Worm (Caenorhabditis elegans) whole organism, L1 larva: ENCODE data around the gene vps-35.

Source experiments
- C34B4.2 ChIP-seq: sonication (generic microtip); optimal IDR thresholded peaks from 2 replicates; lab custom pipeline; 2017; ENCODE audit warnings: mild to moderate bottlenecking, missing genetic modification characterization, missing compliant biosample characterization
- F16B12.6 ChIP-seq: fragments of 150-350 bp; optimal IDR thresholded peaks from 2 replicates; lab custom pipeline; 2014; ENCODE audit warnings: missing biosample characterization, missing genetic modification characterization
- alr-1 ChIP-seq: fragments of 200-800 bp; sonication (Bioruptor generic); optimal IDR thresholded peaks from 2 replicates; lab custom pipeline; 2018; ENCODE audit warnings: borderline replicate concordance, mild to moderate bottlenecking, missing genetic modification characterization, missing compliant biosample characterization
- blmp-1 ChIP-seq: fragments of 150-350 bp; optimal IDR thresholded peaks from 2 replicates; lab custom pipeline; 2014; ENCODE audit warnings: missing biosample characterization, missing genetic modification characterization
- ceh-8 ChIP-seq: fragments of 200-800 bp; sonication (Bioruptor generic); optimal IDR thresholded peaks from 2 replicates; lab custom pipeline; 2018; ENCODE audit warnings: mild to moderate bottlenecking, missing genetic modification characterization, moderate library complexity, missing compliant biosample characterization
- ceh-82 ChIP-seq, 3 experiments: fragments of 150-350 bp in 1 of 3; sonication (generic microtip) in 2 of 3; optimal IDR thresholded peaks; 2 replicates each; lab custom pipeline; 2014 to 2017; ENCODE audit warnings: missing biosample characterization in 3 of 3, missing genetic modification characterization in 3 of 3
- ceh-90 ChIP-seq: sonication (generic microtip); optimal IDR thresholded peaks from 2 replicates; lab custom pipeline; 2016; ENCODE audit warnings: missing genetic modification characterization, missing compliant biosample characterization
- ces-1 ChIP-seq: fragments of 150-350 bp; optimal IDR thresholded peaks from 2 replicates; lab custom pipeline; 2014; ENCODE audit warnings: missing biosample characterization, missing genetic modification reagents, missing genetic modification characterization
- dpl-1 ChIP-seq, 3 experiments: fragments of 150-350 bp in 2 of 3; sonication (generic microtip) in 1 of 3; optimal IDR thresholded peaks; 2 replicates each; lab custom pipeline; 2014 to 2017; ENCODE audit warnings: missing biosample characterization in 3 of 3, missing genetic modification characterization in 3 of 3, missing genetic modification reagents in 3 of 3
- efl-1 ChIP-seq, 4 experiments: fragments of 150-350 bp; optimal IDR thresholded peaks in 3 of 4; peaks in 1 of 4; 1 replicate in 1 of 4; 2 replicates in 3 of 4; lab custom pipeline; 2014; ENCODE audit warnings: missing biosample characterization in 2 of 4, missing genetic modification characterization in 2 of 4, missing genetic modification reagents in 2 of 4
- elt-2 ChIP-seq: sonication (generic microtip); optimal IDR thresholded peaks from 2 replicates; lab custom pipeline; 2016; ENCODE audit warnings: missing genetic modification characterization, mild to moderate bottlenecking, inconsistent platforms, missing compliant biosample characterization, missing genetic modification reagents
- elt-3 ChIP-seq, 6 experiments: fragments of 150-350 bp in 1 of 6; sonication (generic microtip); optimal IDR thresholded peaks; 2 replicates each; lab custom pipeline; 2017 to 2018; ENCODE audit warnings: missing biosample characterization in 6 of 6, missing genetic modification characterization in 6 of 6, inconsistent platforms in 1 of 6
- fkh-4 ChIP-seq: sonication (generic microtip); optimal IDR thresholded peaks from 2 replicates; lab custom pipeline; 2016; ENCODE audit warnings: missing compliant biosample characterization, missing genetic modification characterization, borderline replicate concordance
- fos-1 ChIP-seq: fragments of 150-350 bp; optimal IDR thresholded peaks from 2 replicates; lab custom pipeline; 2014; ENCODE audit warnings: missing biosample characterization, missing genetic modification characterization
- hlh-17 ChIP-seq: fragments of 200-800 bp; sonication (Bioruptor generic); optimal IDR thresholded peaks from 2 replicates; lab custom pipeline; 2018; ENCODE audit warnings: missing genetic modification characterization, mild to moderate bottlenecking, missing compliant biosample characterization, moderate library complexity, borderline replicate concordance
- hlh-4 ChIP-seq: sonication (generic microtip); optimal IDR thresholded peaks from 2 replicates; lab custom pipeline; 2016; ENCODE audit warnings: mild to moderate bottlenecking, missing genetic modification characterization, missing compliant biosample characterization
- hpl-2 ChIP-seq: fragments of 150-350 bp; optimal IDR thresholded peaks from 2 replicates; lab custom pipeline; 2014; ENCODE audit warnings: missing biosample characterization, missing genetic modification reagents, missing genetic modification characterization
- jun-1 ChIP-seq: fragments of 150-350 bp; optimal IDR thresholded peaks from 2 replicates; lab custom pipeline; 2014; ENCODE audit warnings: missing biosample characterization, missing genetic modification reagents, missing genetic modification characterization
- lin-14 ChIP-seq: fragments of 200-800 bp; sonication (Bioruptor generic); optimal IDR thresholded peaks from 2 replicates; lab custom pipeline; 2018; ENCODE audit warnings: mild to moderate bottlenecking, missing genetic modification characterization, moderate library complexity, missing compliant biosample characterization
- lin-35 ChIP-seq, 2 experiments: fragments of 150-350 bp; optimal IDR thresholded peaks; 2 replicates each; lab custom pipeline; 2014; ENCODE audit warnings: missing biosample characterization in 2 of 2, missing genetic modification characterization in 2 of 2, missing genetic modification reagents in 2 of 2
- lin-39 ChIP-seq: fragments of 150-350 bp; optimal IDR thresholded peaks from 2 replicates; lab custom pipeline; 2014; ENCODE audit warnings: missing biosample characterization, missing genetic modification reagents, missing genetic modification characterization
- lsy-2 ChIP-seq, 2 experiments: fragments of 150-350 bp; optimal IDR thresholded peaks; 2 replicates each; lab custom pipeline; 2014; ENCODE audit warnings: missing biosample characterization in 2 of 2, missing genetic modification characterization in 2 of 2
- mab-9 ChIP-seq: fragments of 200-800 bp; sonication (Bioruptor generic); IDR thresholded peaks from 2 replicates; pipeline ENCODE4 v1.3.6; 2022; ENCODE audit warnings: missing genetic modification reagents, missing genetic modification characterization, missing compliant biosample characterization
- mdl-1 ChIP-seq, 2 experiments: fragments of 150-350 bp; optimal IDR thresholded peaks; 2 replicates each; lab custom pipeline; 2014 to 2017; ENCODE audit warnings: missing biosample characterization in 2 of 2, missing genetic modification characterization in 2 of 2, inconsistent platforms in 1 of 2
- nhr-19 ChIP-seq: fragments of 200-800 bp; sonication (Bioruptor generic); conservative IDR thresholded peaks from 2 replicates; pipeline ENCODE4 v1.3.6; 2022; ENCODE audit warnings: missing genetic modification characterization, missing compliant biosample characterization
- nhr-237 ChIP-seq: fragments of 150-350 bp; optimal IDR thresholded peaks from 2 replicates; lab custom pipeline; 2014; ENCODE audit warnings: missing biosample characterization, missing genetic modification characterization
- nhr-71 ChIP-seq: sonication (generic microtip); optimal IDR thresholded peaks from 2 replicates; lab custom pipeline; 2016; ENCODE audit warnings: mild to moderate bottlenecking, missing genetic modification characterization, moderate library complexity, missing compliant biosample characterization
- nhr-77 ChIP-seq: fragments of 150-350 bp; optimal IDR thresholded peaks from 2 replicates; lab custom pipeline; 2014; ENCODE audit warnings: missing biosample characterization, missing genetic modification characterization
- nhr-85 ChIP-seq: sonication (generic microtip); peaks from one replicate; lab custom pipeline; 2016; ENCODE audit warnings: missing genetic modification characterization, inconsistent platforms, missing compliant biosample characterization
- nhr-90 ChIP-seq: sonication (generic microtip); optimal IDR thresholded peaks from 2 replicates; lab custom pipeline; 2016; ENCODE audit warnings: mild to moderate bottlenecking, missing genetic modification characterization, missing compliant biosample characterization; ENCODE audit not compliant: poor library complexity
- pag-3 ChIP-seq: sonication (generic microtip); optimal IDR thresholded peaks from 2 replicates; lab custom pipeline; 2017; ENCODE audit warnings: missing genetic modification characterization, mild to moderate bottlenecking, missing compliant biosample characterization, antibody characterized with exemption, borderline replicate concordance; ENCODE audit not compliant: insufficient read depth
- rnt-1 ChIP-seq: sonication (generic microtip); optimal IDR thresholded peaks from 2 replicates; lab custom pipeline; 2016; ENCODE audit warnings: mild to moderate bottlenecking, missing genetic modification characterization, moderate library complexity, missing compliant biosample characterization
- snu-23 ChIP-seq: sonication (generic microtip); optimal IDR thresholded peaks from 2 replicates; lab custom pipeline; 2016; ENCODE audit warnings: missing genetic modification characterization, missing compliant biosample characterization
- sox-4 ChIP-seq: sonication (generic microtip); optimal IDR thresholded peaks from 2 replicates; lab custom pipeline; 2016; ENCODE audit warnings: missing genetic modification characterization, missing compliant biosample characterization
- swsn-7 ChIP-seq: sonication (generic microtip); optimal IDR thresholded peaks from 2 replicates; lab custom pipeline; 2016; ENCODE audit warnings: missing genetic modification characterization, missing compliant biosample characterization
- tlp-1 ChIP-seq: fragments of 150-350 bp; optimal IDR thresholded peaks from 2 replicates; lab custom pipeline; 2014; ENCODE audit warnings: missing biosample characterization, missing genetic modification characterization
- vab-15 ChIP-seq: sonication (generic microtip); optimal IDR thresholded peaks from 2 replicates; lab custom pipeline; 2017; ENCODE audit warnings: missing genotype, mild to moderate bottlenecking, missing genetic modification characterization, missing compliant biosample characterization
- xbp-1 ChIP-seq: sonication (generic microtip); optimal IDR thresholded peaks from 2 replicates; lab custom pipeline; 2016; ENCODE audit warnings: missing genetic modification characterization, missing compliant biosample characterization
- zip-4 ChIP-seq: fragments of 200-800 bp; sonication (Bioruptor generic); optimal IDR thresholded peaks from 2 replicates; lab custom pipeline; 2018; ENCODE audit warnings: mild to moderate bottlenecking, missing genetic modification characterization, moderate library complexity, missing compliant biosample characterization
- ztf-11 ChIP-seq, 2 experiments: sonication (generic microtip); optimal IDR thresholded peaks; 2 replicates each; lab custom pipeline; 2016 to 2017; ENCODE audit warnings: missing genetic modification characterization in 2 of 2, missing biosample characterization in 1 of 2, missing compliant biosample characterization in 1 of 2
- ztf-4 ChIP-seq: fragments of 150-350 bp; optimal IDR thresholded peaks from 2 replicates; lab custom pipeline; 2014; ENCODE audit warnings: missing biosample characterization, missing genetic modification characterization

The vps-35 gene

DNA sequence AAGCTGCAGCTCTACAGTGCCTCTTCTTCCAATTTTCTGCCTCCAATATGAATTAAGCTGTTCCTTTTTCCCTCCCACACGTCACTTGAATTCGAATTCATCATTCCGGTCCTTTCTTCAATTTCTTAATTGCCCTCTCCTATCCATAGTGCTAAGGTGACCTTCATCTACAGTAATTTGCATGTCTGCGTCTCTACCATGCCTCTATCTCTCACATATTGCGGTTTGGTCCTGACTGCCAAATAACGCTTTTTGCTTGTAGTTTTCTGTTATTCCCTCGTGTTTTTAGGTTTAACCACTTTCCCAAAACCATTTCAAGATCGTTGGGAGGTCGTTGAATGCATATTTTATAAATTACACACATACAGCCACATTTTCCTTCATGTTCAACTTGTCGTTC is 26.9 kb upstream of the vps-35 start (continued):
- TF ChIP-seq xbp-1 = no peak
- peak; percentile 19 for TF ChIP-seq vab-15 (tag; lab: Kevin White, UChicago)
- TF ChIP-seq lsy-2 (tag; optimal IDR thresholded peaks at IDR 0.05; lab: Kevin White, UChicago) = peak; percentile 4 to 31
- TF ChIP-seq ceh-8 (GFP tag; lab: Kevin White, UChicago) = no peak
- TF ChIP-seq nhr-237 (tag; lab: Kevin White, UChicago) = no peak
- TF ChIP-seq sox-4 = no peak
- TF ChIP-seq swsn-7 (tag; lab: Kevin White, UChicago) = no peak
- TF ChIP-seq lin-39 (tag; lab: Kevin White, UChicago) = no peak
- no peak for TF ChIP-seq alr-1 (tag; lab: Kevin White, UChicago)
- TF ChIP-seq nhr-71 (tag; lab: Kevin White, UChicago) = peak; percentile 8
- peak in 1 of 2 experiments; percentile 2 for TF ChIP-seq efl-1 (optimal IDR thresholded peaks at IDR 0.05; lab: Kevin White, UChicago)
- TF ChIP-seq efl-1 (GFP tag; optimal IDR thresholded peaks at IDR 0.05 in 1 of 2; lab: Kevin White, UChicago) = peak in 1 of 2 experiments; percentile 33
- no peak for TF ChIP-seq hlh-4 (tag; lab: Kevin White, UChicago)
- no peak for TF ChIP-seq F16B12.6 (tag; lab: Kevin White, UChicago)
- TF ChIP-seq ces-1 = no peak
- no peak for TF ChIP-seq nhr-77
- TF ChIP-seq tlp-1 (tag; lab: Kevin White, UChicago) = no peak
- peak; percentile 21 for TF ChIP-seq rnt-1
- no peak for TF ChIP-seq C34B4.2 (tag; lab: Kevin White, UChicago)
- no peak for TF ChIP-seq ceh-82 (tag; optimal IDR thresholded peaks at IDR 0.05; lab: Kevin White, UChicago)
- TF ChIP-seq, all 84 proteins: peak for 14

DNA sequence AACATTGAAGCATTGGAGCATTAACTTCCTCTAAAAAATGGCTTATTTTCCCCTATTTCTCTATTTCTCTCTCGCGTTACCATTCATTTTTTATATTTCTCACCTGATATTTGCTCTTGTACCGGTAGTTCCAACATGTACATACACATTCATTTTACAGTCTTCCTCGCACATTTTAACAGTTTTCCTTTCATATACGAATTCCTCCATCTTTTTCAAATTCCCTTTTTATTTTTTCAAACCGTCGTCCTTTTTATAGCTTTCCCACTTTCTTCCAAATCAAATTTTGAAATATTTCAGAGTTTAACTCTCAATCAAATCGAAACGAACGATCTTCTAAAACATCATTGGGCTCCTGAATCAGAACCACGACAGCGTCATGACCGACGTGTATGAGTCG is 23.4 kb upstream of the vps-35 start, which contains the start of gene rfip-1:
Gene rfip-1 (plus strand): TSS at position 301 of the 400 bp plus-strand sequence.
- TF ChIP-seq fos-1 (no peak), ceh-90 (tag; lab: Kevin White, UChicago) (no peak), F16B12.6 (tag; lab: Kevin White, UChicago) (no peak), elt-3 (tag; optimal IDR thresholded peaks at IDR 0.05; lab: Kevin White, UChicago) (no peak), efl-1 (optimal IDR thresholded peaks at IDR 0.05; lab: Kevin White, UChicago) (no peak), efl-1 (GFP tag; optimal IDR thresholded peaks at IDR 0.05 in 1 of 2; lab: Kevin White, UChicago) (no peak), fkh-4 (tag; lab: Kevin White, UChicago) (no peak)

DNA sequence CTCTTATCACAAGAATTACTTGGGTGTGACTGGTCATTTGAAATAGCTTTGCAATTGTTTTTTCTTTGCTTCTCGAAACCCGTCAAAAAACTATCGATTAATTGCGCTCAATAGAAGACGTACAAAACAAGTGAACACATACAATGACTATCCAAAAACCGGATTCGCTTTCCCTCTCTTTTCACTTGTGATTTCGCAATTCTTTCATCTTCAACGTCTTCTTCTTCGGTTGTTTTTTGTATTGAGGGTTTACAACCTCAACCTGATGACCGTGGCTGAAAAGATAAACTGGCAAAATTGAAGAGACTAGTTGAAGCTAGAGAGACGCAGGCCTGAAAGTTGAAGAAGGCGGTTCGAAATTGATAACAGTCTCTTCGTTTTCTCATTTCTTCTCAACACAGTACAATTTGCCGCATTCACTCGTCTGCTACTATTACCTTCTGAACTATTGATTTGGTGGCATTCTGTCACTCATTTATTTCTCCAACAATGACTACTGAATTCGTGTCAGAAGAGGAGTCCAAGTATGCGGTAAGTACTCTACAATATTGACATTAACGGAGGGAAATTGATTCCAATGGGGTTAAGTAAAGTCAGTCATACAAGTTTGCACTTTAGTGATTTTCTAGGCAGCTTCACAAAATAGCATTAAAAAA is 21.5 kb upstream of the vps-35 start:
- TF ChIP-seq nhr-77 (no peak), elt-2 (tag; lab: Kevin White, UChicago) (peak; percentile 28), nhr-90 (tag; lab: Kevin White, UChicago) (peak; percentile 5), lsy-2 (tag; optimal IDR thresholded peaks at IDR 0.05; lab: Kevin White, UChicago) (peak in 1 of 2 experiments; percentile 33), dpl-1 (GFP tag; optimal IDR thresholded peaks at IDR 0.05; lab: Kevin White, UChicago) (no peak), jun-1 (peak; percentile 46), mab-9 (GFP tag; lab: Robert Waterston, UW) (no peak), zip-4 (peak; percentile 28), nhr-85 (peak; percentile 88), elt-3 (tag; optimal IDR thresholded peaks at IDR 0.05; lab: Kevin White, UChicago) (peak in 5 of 6 experiments; percentile 21 to 96 (median 35)), nhr-71 (tag; lab: Kevin White, UChicago) (peak; percentile 6), lin-35 (GFP tag; optimal IDR thresholded peaks at IDR 0.05; lab: Kevin White, UChicago) (peak in 1 of 2 experiments; percentile 58), mdl-1 (tag; optimal IDR thresholded peaks at IDR 0.05; lab: Kevin White, UChicago) (peak in 1 of 2 experiments; percentile 15), hpl-2 (GFP tag; lab: Kevin White, UChicago) (peak; percentile 6), pag-3 (tag; lab: Kevin White, UChicago) (peak; percentile 57), snu-23 (GFP tag; lab: Kevin White, UChicago) (peak; percentile 32), xbp-1 (no peak), blmp-1 (tag; lab: Kevin White, UChicago) (peak; percentile 95), ztf-4 (tag; lab: Kevin White, UChicago) (no peak), nhr-19 (GFP tag; lab: Robert Waterston, UW) (0 out of 2 replicates have a peak, but pooled peaks have one; percentile 23), lin-14 (GFP tag; lab: Kevin White, UChicago) (peak; percentile 68), efl-1 (optimal IDR thresholded peaks at IDR 0.05; lab: Kevin White, UChicago) (no peak), efl-1 (GFP tag; optimal IDR thresholded peaks at IDR 0.05 in 1 of 2; lab: Kevin White, UChicago) (peak in 1 of 2 experiments; percentile 90), ceh-82 (tag; optimal IDR thresholded peaks at IDR 0.05; lab: Kevin White, UChicago) (no peak), hlh-17 (GFP tag; lab: Kevin White, UChicago) (no peak), hlh-4 (tag; lab: Kevin White, UChicago) (no peak), ztf-11 (tag; optimal IDR thresholded peaks at IDR 0.05; lab: Kevin White, UChicago) (no peak)
